Worm (Caenorhabditis elegans): ENCODE data around the gene R160.2.

Gene R160.2

DNA sequence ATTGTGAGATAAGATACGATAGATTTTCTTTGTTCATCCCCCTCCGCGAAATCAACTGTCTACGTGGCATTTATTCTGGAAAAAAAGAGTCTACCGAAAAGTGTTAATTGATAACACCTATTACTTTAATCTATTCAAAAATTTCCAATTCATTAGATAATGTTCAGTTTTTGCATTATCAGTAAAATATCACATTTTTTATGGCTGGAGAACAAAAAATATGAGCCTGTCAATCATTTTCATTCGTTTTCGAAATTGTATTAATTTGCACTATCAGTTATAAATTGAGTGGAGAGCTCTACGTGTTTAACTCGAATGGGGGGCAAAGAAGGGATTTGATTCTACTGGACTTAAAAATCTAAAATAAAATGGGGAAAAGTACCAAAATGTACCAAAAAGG is 17.7 kb downstream of the R160.2 start:
- TF ChIP-seq blmp-1 (tag; optimal IDR thresholded peaks at IDR 0.05) (no peak), pha-4 (tag; optimal IDR thresholded peaks at IDR 0.05) (no peak), unc-120 (tag; optimal IDR thresholded peaks at IDR 0.05; ENCODE audit: poor library complexity, severe bottlenecking) (no peak), ceh-43 (GFP tag; optimal IDR thresholded peaks at IDR 0.05) (no peak), unc-39 (tag; optimal IDR thresholded peaks at IDR 0.05) (no peak), ham-2 (GFP tag; optimal IDR thresholded peaks at IDR 0.05) (no peak), nhr-12 (tag; optimal IDR thresholded peaks at IDR 0.05) (no peak), M03D4.4 (tag; optimal IDR thresholded peaks at IDR 0.05) (no peak), nhr-28 (tag; optimal IDR thresholded peaks at IDR 0.05) (no peak), nhr-237 (tag; optimal IDR thresholded peaks at IDR 0.05) (no peak), elt-3 (tag; optimal IDR thresholded peaks at IDR 0.05) (no peak), zip-8 (tag; optimal IDR thresholded peaks at IDR 0.05) (no peak)

DNA sequence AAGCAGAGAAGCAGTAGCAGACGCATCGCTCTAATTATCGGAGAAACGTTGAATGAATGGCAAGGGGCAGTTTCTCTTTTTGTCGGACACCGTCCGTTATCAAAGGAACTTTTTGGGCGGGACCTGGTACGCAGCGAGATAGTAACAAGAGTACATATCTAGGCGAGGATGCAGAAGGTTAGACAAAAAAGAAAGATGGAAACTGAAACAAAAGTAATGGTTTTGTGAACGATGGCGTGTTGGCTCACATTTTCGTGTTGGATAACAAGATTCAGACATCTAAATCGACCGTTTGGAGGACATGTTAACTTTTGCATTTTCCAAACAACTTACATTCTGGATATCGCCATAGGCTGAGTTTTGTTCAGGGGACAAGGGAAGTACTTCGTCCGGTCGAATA is 19.2 kb downstream of the R160.2 start, which contains the start of gene F14H12.6:
F14H12.6 (minus strand) TSS at position 101 of the 400 bp plus-strand sequence.
- TF ChIP-seq ztf-11 (tag; optimal IDR thresholded peaks at IDR 0.05) (no peak), elt-3 (tag; optimal IDR thresholded peaks at IDR 0.05) (no peak), nhr-2 (tag; optimal IDR thresholded peaks at IDR 0.05) (no peak), elt-1 (tag; optimal IDR thresholded peaks at IDR 0.05; ENCODE audit: borderline replicate concordance, insufficient read depth) (no peak), lin-13 (tag; optimal IDR thresholded peaks at IDR 0.05) (no peak), nhr-28 (tag; optimal IDR thresholded peaks at IDR 0.05) (no peak), ceh-43 (GFP tag; optimal IDR thresholded peaks at IDR 0.05) (no peak)

DNA sequence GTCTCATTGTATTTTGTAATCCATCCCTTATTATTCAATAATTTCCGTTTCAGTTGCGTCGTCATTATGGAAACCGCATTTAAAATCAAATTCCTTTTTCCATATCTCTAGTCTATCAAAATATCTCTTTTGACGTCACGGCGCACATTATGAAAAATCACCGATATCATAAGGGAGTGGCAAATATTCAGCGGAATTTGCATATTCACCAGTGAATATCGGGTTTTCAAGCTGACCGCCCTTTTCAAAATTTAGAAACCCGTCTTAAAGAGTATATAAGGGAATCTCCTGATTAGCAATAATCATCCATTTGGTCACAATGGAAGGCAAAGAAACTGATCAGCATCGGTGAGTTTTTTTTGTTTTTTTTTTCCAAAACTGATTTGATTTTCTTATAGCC is 23.4 kb downstream of the R160.2 start, which contains the start of gene col-165:
col-165 (plus strand) TSS at position 301 of the 400 bp plus-strand sequence.
- TF ChIP-seq lsy-2 (tag; optimal IDR thresholded peaks at IDR 0.05) (no peak), unc-120 (tag; optimal IDR thresholded peaks at IDR 0.05; ENCODE audit: poor library complexity, severe bottlenecking) (no peak), ham-2 (GFP tag; optimal IDR thresholded peaks at IDR 0.05) (no peak), mab-5 (tag; optimal IDR thresholded peaks at IDR 0.05) (no peak), ztf-11 (tag; optimal IDR thresholded peaks at IDR 0.05) (no peak), drap-1 (GFP tag; optimal IDR thresholded peaks at IDR 0.05) (no peak), ceh-43 (GFP tag; optimal IDR thresholded peaks at IDR 0.05) (no peak), cnd-1 (tag; optimal IDR thresholded peaks at IDR 0.05) (no peak), unc-39 (tag; optimal IDR thresholded peaks at IDR 0.05) (no peak), unc-62 (GFP tag; optimal IDR thresholded peaks at IDR 0.05) (no peak), ceh-83 (GFP tag; optimal IDR thresholded peaks at IDR 0.05) (no peak)

DNA sequence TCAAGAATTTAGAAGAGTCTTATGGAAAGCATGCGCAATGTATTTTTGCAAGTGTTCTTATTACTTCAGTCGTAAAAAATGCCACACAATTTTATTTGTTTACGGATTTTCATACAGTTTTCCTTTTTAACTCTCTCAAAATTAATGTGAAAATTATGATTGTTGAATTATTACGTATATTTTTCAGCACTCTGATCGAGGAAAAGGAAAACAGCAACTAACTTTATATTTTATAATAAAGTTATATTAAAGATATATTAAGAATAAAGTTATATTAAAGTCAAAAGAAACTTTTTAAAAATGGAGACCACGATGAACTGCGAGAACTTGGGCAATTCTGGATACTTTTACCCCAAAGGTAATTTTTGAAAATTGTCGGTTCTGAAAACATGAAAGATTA is 26.5 kb downstream of the R160.2 start, which contains the start of gene F14H12.2:
F14H12.2 (plus strand) TSS at position 301 of the 400 bp plus-strand sequence.
- TF ChIP-seq blmp-1 (tag; optimal IDR thresholded peaks at IDR 0.05) (no peak), lin-13 (tag; optimal IDR thresholded peaks at IDR 0.05) (no peak), drap-1 (GFP tag; optimal IDR thresholded peaks at IDR 0.05) (no peak), cnd-1 (tag; optimal IDR thresholded peaks at IDR 0.05) (no peak), zip-8 (tag; optimal IDR thresholded peaks at IDR 0.05) (no peak), ces-1 (GFP tag; optimal IDR thresholded peaks at IDR 0.05) (no peak), mep-1 (tag; optimal IDR thresholded peaks at IDR 0.05) (no peak), unc-62 (GFP tag; optimal IDR thresholded peaks at IDR 0.05) (no peak), lsy-2 (tag; optimal IDR thresholded peaks at IDR 0.05) (no peak), mls-2 (tag; optimal IDR thresholded peaks at IDR 0.05) (no peak), nhr-2 (tag; optimal IDR thresholded peaks at IDR 0.05) (no peak), nhr-12 (tag; optimal IDR thresholded peaks at IDR 0.05) (no peak), flh-1 (GFP tag; optimal IDR thresholded peaks at IDR 0.05) (no peak)

- no peak for TF ChIP-seq pha-4 (tag; optimal IDR thresholded peaks at IDR 0.05)
- no peak for TF ChIP-seq ztf-11 (tag; optimal IDR thresholded peaks at IDR 0.05)
- TF ChIP-seq elt-1 (tag; optimal IDR thresholded peaks at IDR 0.05; ENCODE audit: borderline replicate concordance, insufficient read depth), result no peak
- TF ChIP-seq ceh-39 (tag; optimal IDR thresholded peaks at IDR 0.05), result no peak
- no peak for TF ChIP-seq mls-2 (tag; optimal IDR thresholded peaks at IDR 0.05)
- TF ChIP-seq nhr-28 (tag; optimal IDR thresholded peaks at IDR 0.05), result no peak
- no peak for TF ChIP-seq bed-3 (GFP tag; optimal IDR thresholded peaks at IDR 0.05)
- no peak for TF ChIP-seq unc-120 (tag; optimal IDR thresholded peaks at IDR 0.05; ENCODE audit: poor library complexity, severe bottlenecking)
- TF ChIP-seq nhr-12 (tag; optimal IDR thresholded peaks at IDR 0.05), result no peak
- no peak for TF ChIP-seq mep-1 (tag; optimal IDR thresholded peaks at IDR 0.05)
- TF ChIP-seq M03D4.4 (tag; optimal IDR thresholded peaks at IDR 0.05), result no peak
These were observed 32.8 kb downstream of the R160.2 start, which contains the start of gene F14H12.3 for ce11 chrX:4343915-4344314. F14H12.3 (plus strand) TSS chrX:4344215.

ce11 chrX:4342730-4343129 is 34.0 kb downstream of the R160.2 start:
- TF ChIP-seq lin-32 (GFP tag; optimal IDR thresholded peaks at IDR 0.05) (no peak), cnd-1 (tag; optimal IDR thresholded peaks at IDR 0.05) (no peak), mls-2 (tag; optimal IDR thresholded peaks at IDR 0.05) (no peak), elt-3 (tag; optimal IDR thresholded peaks at IDR 0.05) (no peak), elt-1 (tag; optimal IDR thresholded peaks at IDR 0.05; ENCODE audit: borderline replicate concordance, insufficient read depth) (no peak), hlh-1 (tag; optimal IDR thresholded peaks at IDR 0.05) (no peak), sptf-1 (tag; optimal IDR thresholded peaks at IDR 0.05) (no peak), ceh-43 (GFP tag; optimal IDR thresholded peaks at IDR 0.05) (no peak), nhr-12 (tag; optimal IDR thresholded peaks at IDR 0.05) (no peak), nhr-2 (tag; optimal IDR thresholded peaks at IDR 0.05) (no peak), mep-1 (tag; optimal IDR thresholded peaks at IDR 0.05) (no peak), bed-3 (GFP tag; optimal IDR thresholded peaks at IDR 0.05) (no peak), sem-2 (GFP tag; optimal IDR thresholded peaks at IDR 0.05) (no peak), lin-13 (tag; optimal IDR thresholded peaks at IDR 0.05) (no peak), drap-1 (GFP tag; optimal IDR thresholded peaks at IDR 0.05) (no peak), ham-2 (GFP tag; optimal IDR thresholded peaks at IDR 0.05) (no peak), nhr-76 (tag; optimal IDR thresholded peaks at IDR 0.05) (no peak), flh-1 (GFP tag; optimal IDR thresholded peaks at IDR 0.05) (no peak), unc-62 (GFP tag; optimal IDR thresholded peaks at IDR 0.05) (no peak), unc-39 (tag; optimal IDR thresholded peaks at IDR 0.05) (no peak)
